Worm (Caenorhabditis elegans) whole organism, mixed stage, embryonic: ENCODE data around the gene Y57G11C.20.

ENCODE experiments used
- mep-1 ChIP-seq: fragments of 150-350 bp; optimal IDR thresholded peaks from 2 replicates; lab custom pipeline; 2017; ENCODE audit warnings: missing biosample characterization, missing genetic modification reagents, missing genetic modification characterization, inconsistent platforms
- nhr-2 ChIP-seq: fragments of 150-350 bp; optimal IDR thresholded peaks from 2 replicates; lab custom pipeline; 2014; ENCODE audit warnings: missing biosample characterization, missing genetic modification characterization
- snpc-4 ChIP-seq: fragments of 150-350 bp; optimal IDR thresholded peaks from 2 replicates; lab custom pipeline; 2014; ENCODE audit warnings: missing biosample characterization, missing genetic modification characterization
- unc-62 ChIP-seq: fragments of 150-350 bp; optimal IDR thresholded peaks from 2 replicates; lab custom pipeline; 2014; ENCODE audit warnings: missing biosample characterization, missing genetic modification reagents, missing genetic modification characterization
- ztf-11 ChIP-seq: fragments of 150-350 bp; optimal IDR thresholded peaks from 2 replicates; lab custom pipeline; 2014; ENCODE audit warnings: missing biosample characterization, missing genetic modification characterization

DNA sequence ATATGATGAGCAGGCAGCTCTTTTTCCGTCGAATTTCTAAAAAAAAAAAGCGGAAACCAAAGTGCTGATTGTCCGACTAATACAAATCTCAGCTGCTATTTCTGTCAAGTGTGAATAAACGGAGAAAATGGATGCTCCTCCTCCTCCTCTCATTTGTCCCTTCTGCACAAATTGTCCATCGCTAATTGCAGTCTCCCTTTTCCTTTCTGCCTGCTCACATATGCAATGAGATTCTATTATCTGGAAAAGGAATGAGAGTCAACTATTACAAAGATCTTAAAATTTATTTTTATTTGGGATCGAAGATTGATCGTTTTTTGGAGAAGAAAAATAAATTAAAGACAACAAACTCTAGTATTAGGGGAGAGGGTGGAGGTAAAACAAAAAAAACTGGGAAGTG lies 20.9 kb upstream of the Y57G11C.20 start:
- TF ChIP-seq snpc-4 (tag; lab: Kevin White, UChicago) = no peak
- TF ChIP-seq ztf-11 (tag; lab: Kevin White, UChicago) = no peak
- no peak for TF ChIP-seq unc-62 (GFP tag; lab: Kevin White, UChicago)
- no peak for TF ChIP-seq mep-1
- TF ChIP-seq nhr-2 = no peak
